Worm (Caenorhabditis elegans) whole organism, L1 larva: ENCODE data around the gene T24E12.10.

Source experiments
- aly-2 ChIP-seq: fragments of 150-350 bp; optimal IDR thresholded peaks from 2 replicates; lab custom pipeline; 2014; ENCODE audit warnings: missing biosample characterization, missing genetic modification characterization
- egl-27 ChIP-seq, 2 experiments: fragments of 150-350 bp in 1 of 2; sonication (generic microtip); optimal IDR thresholded peaks; 3 replicates each; lab custom pipeline; 2017 to 2018; ENCODE audit warnings: missing biosample characterization in 2 of 2, missing genetic modification characterization in 2 of 2, missing genetic modification reagents in 2 of 2
- irx-1 ChIP-seq: sonication (generic microtip); optimal IDR thresholded peaks from 2 replicates; lab custom pipeline; 2016; ENCODE audit warnings: missing genetic modification characterization, missing compliant biosample characterization
- lsy-2 ChIP-seq, 2 experiments: fragments of 150-350 bp; optimal IDR thresholded peaks; 2 replicates each; lab custom pipeline; 2014; ENCODE audit warnings: missing biosample characterization in 2 of 2, missing genetic modification characterization in 2 of 2
- mab-9 ChIP-seq: fragments of 200-800 bp; sonication (Bioruptor generic); IDR thresholded peaks from 2 replicates; pipeline ENCODE4 v1.3.6; 2022; ENCODE audit warnings: missing genetic modification reagents, missing genetic modification characterization, missing compliant biosample characterization
- nhr-11 ChIP-seq: fragments of 150-350 bp; optimal IDR thresholded peaks from 2 replicates; lab custom pipeline; 2014; ENCODE audit warnings: missing biosample characterization, missing genetic modification characterization
- nhr-237 ChIP-seq: fragments of 150-350 bp; optimal IDR thresholded peaks from 2 replicates; lab custom pipeline; 2014; ENCODE audit warnings: missing biosample characterization, missing genetic modification characterization
- nhr-28 ChIP-seq: fragments of 150-350 bp; optimal IDR thresholded peaks from 2 replicates; lab custom pipeline; 2014; ENCODE audit warnings: missing biosample characterization, missing genetic modification characterization
- nhr-76 ChIP-seq: sonication (generic microtip); optimal IDR thresholded peaks from 2 replicates; lab custom pipeline; 2017; ENCODE audit warnings: missing biosample characterization, missing genetic modification characterization
- pag-3 ChIP-seq: sonication (generic microtip); optimal IDR thresholded peaks from 2 replicates; lab custom pipeline; 2017; ENCODE audit warnings: missing genetic modification characterization, mild to moderate bottlenecking, missing compliant biosample characterization, antibody characterized with exemption, borderline replicate concordance; ENCODE audit not compliant: insufficient read depth
- snpc-4 ChIP-seq: fragments of 150-350 bp; optimal IDR thresholded peaks from 2 replicates; lab custom pipeline; 2014; ENCODE audit warnings: missing biosample characterization, missing genetic modification characterization
- tbx-2 ChIP-seq: sonication (generic microtip); optimal IDR thresholded peaks from 2 replicates; lab custom pipeline; 2016; ENCODE audit warnings: missing genetic modification characterization, missing compliant biosample characterization
- unc-130 ChIP-seq: fragments of 150-350 bp; optimal IDR thresholded peaks from 2 replicates; lab custom pipeline; 2017; ENCODE audit warnings: missing biosample characterization, missing genetic modification characterization, inconsistent platforms

DNA sequence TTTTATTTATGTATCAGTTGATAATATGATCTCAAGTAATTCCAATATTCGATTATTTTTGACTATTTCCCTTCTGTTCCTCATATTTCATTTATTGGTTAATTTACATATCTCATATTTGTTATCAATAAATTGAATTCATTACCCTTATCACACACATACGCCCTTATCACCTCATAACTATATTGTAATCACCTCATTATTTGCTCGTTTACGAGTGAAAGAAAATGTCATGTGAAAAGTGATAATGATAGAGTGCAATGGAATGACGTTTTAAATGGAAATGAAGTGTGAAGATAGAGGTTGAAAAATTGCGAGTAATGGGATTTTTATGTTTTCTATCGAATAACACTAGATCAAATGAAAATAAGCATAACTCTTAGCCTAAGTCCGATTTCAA lies 13.5 kb upstream of the T24E12.10 start:
- no peak for TF ChIP-seq mab-9
- TF ChIP-seq nhr-11 (tag; lab: Kevin White, UChicago), result no peak
- TF ChIP-seq tbx-2 (tag; lab: Kevin White, UChicago), result no peak
- TF ChIP-seq aly-2 (tag; lab: Kevin White, UChicago), result no peak
- TF ChIP-seq nhr-237, result no peak
- no peak for TF ChIP-seq nhr-76 (tag; lab: Kevin White, UChicago)
- TF ChIP-seq nhr-28 (tag; lab: Kevin White, UChicago), result no peak
- TF ChIP-seq unc-130 (tag; lab: Kevin White, UChicago), result no peak
- no peak for TF ChIP-seq snpc-4 (tag; lab: Kevin White, UChicago)
- TF ChIP-seq lsy-2 (tag; optimal IDR thresholded peaks at IDR 0.05; lab: Kevin White, UChicago), result peak in 1 of 2 experiments; percentile 58
- no peak for TF ChIP-seq egl-27 (tag; optimal IDR thresholded peaks at IDR 0.05; lab: Kevin White, UChicago)
- no peak for TF ChIP-seq pag-3 (tag; lab: Kevin White, UChicago)
- no peak for TF ChIP-seq irx-1
